Fruit fly (Drosophila melanogaster) whole organism, embryonic: ENCODE data around the gene CG43638.

ENCODE experiments used
- Ada2b ChIP-seq: fragments of 200-800 bp; sonication (Bioruptor generic); IDR thresholded peaks from 2 replicates; pipeline ENCODE4 v1.3.6; 2022; ENCODE audit warnings: missing biosample characterization, missing genetic modification characterization
- Awh ChIP-seq: fragments of 200-800 bp; sonication (Bioruptor generic); IDR thresholded peaks from 2 replicates; pipeline ENCODE4, ENCODE4 v1.3.6; 2022; ENCODE audit warnings: missing biosample characterization, missing genetic modification characterization
- CG10431 ChIP-seq: fragments of 200-800 bp; sonication (Bioruptor generic); optimal IDR thresholded peaks from 3 replicates; lab custom pipeline; 2018; ENCODE audit warnings: missing biosample characterization, mild to moderate bottlenecking, missing genetic modification characterization
- CG10543 ChIP-seq: fragments of 200-800 bp; sonication (Bioruptor generic); optimal IDR thresholded peaks from 3 replicates; lab custom pipeline; 2017; ENCODE audit warnings: missing biosample characterization, mild to moderate bottlenecking, missing genetic modification characterization, moderate library complexity
- CG10654 ChIP-seq: fragments of 200-800 bp; sonication (Bioruptor generic); optimal IDR thresholded peaks from 2 replicates; lab custom pipeline; 2016; ENCODE audit warnings: missing biosample characterization, missing genetic modification characterization
- CG12236 ChIP-seq: fragments of 200-800 bp; sonication (Bioruptor generic); optimal IDR thresholded peaks from 2 replicates; lab custom pipeline; 2016; ENCODE audit warnings: missing biosample characterization, missing genetic modification characterization
- CG13296 ChIP-seq: fragments of 200-800 bp; sonication (Bioruptor generic); optimal IDR thresholded peaks from 3 replicates; lab custom pipeline; 2018; ENCODE audit warnings: missing biosample characterization, mild to moderate bottlenecking, missing genetic modification characterization
- CG15269 ChIP-seq: fragments of 200-800 bp; sonication (Bioruptor generic); optimal IDR thresholded peaks from 2 replicates; lab custom pipeline; 2018; ENCODE audit warnings: missing biosample characterization, mild to moderate bottlenecking, missing genetic modification characterization, moderate library complexity
- CG16815 ChIP-seq: fragments of 200-800 bp; sonication (Bioruptor generic); optimal IDR thresholded peaks from 3 replicates; lab custom pipeline; 2017; ENCODE audit warnings: missing biosample characterization, mild to moderate bottlenecking, missing genetic modification characterization
- CG17829 ChIP-seq: fragments of 200-800 bp; optimal IDR thresholded peaks from 2 replicates; lab custom pipeline; 2019; ENCODE audit warnings: missing biosample characterization, mild to moderate bottlenecking, missing genetic modification characterization, moderate library complexity
- CG18262 ChIP-seq: fragments of 200-800 bp; optimal IDR thresholded peaks from 3 replicates; lab custom pipeline; 2019; ENCODE audit warnings: missing biosample characterization, mild to moderate bottlenecking, missing genetic modification characterization, moderate library complexity
- CG2678 ChIP-seq: fragments of 200-800 bp; sonication (Bioruptor generic); optimal IDR thresholded peaks from 3 replicates; lab custom pipeline; 2019; ENCODE audit warnings: missing biosample characterization, mild to moderate bottlenecking, missing genetic modification characterization, moderate library complexity
- CG3281 ChIP-seq: fragments of 200-800 bp; sonication (Bioruptor generic); optimal IDR thresholded peaks from 3 replicates; lab custom pipeline; 2017; ENCODE audit warnings: missing biosample characterization, mild to moderate bottlenecking, missing genetic modification characterization
- CG3726 ChIP-seq: fragments of 200-800 bp; sonication (Bioruptor generic); IDR thresholded peaks from 3 replicates; pipeline ENCODE4, ENCODE4 v1.3.6; 2022; ENCODE audit warnings: missing biosample characterization, missing genetic modification characterization
- CG4617 ChIP-seq: fragments of 200-800 bp; sonication (Bioruptor generic); optimal IDR thresholded peaks from 3 replicates; lab custom pipeline; 2016; ENCODE audit warnings: missing biosample characterization, missing genetic modification characterization, borderline replicate concordance
- CG7556 ChIP-seq: fragments of 200-800 bp; sonication (Bioruptor generic); optimal IDR thresholded peaks from 2 replicates; lab custom pipeline; 2017; ENCODE audit warnings: missing biosample characterization, mild to moderate bottlenecking, missing genetic modification characterization
- CG8089 ChIP-seq: fragments of 200-800 bp; sonication (Bioruptor generic); optimal IDR thresholded peaks from 3 replicates; lab custom pipeline; 2016; ENCODE audit warnings: missing biosample characterization, missing genetic modification characterization
- CG8281 ChIP-seq: fragments of 200-800 bp; sonication (Bioruptor generic); optimal IDR thresholded peaks from 2 replicates; lab custom pipeline; 2018; ENCODE audit warnings: missing biosample characterization, mild to moderate bottlenecking, missing genetic modification characterization, moderate library complexity
- CG9437 ChIP-seq: fragments of 200-800 bp; sonication (Bioruptor generic); optimal IDR thresholded peaks from 2 replicates; lab custom pipeline; 2018; ENCODE audit warnings: missing biosample characterization, mild to moderate bottlenecking, missing genetic modification characterization
- CoRest ChIP-seq: fragments of 200-800 bp; sonication (Bioruptor generic); optimal IDR thresholded peaks from 3 replicates; lab custom pipeline; 2018; ENCODE audit warnings: missing biosample characterization, mild to moderate bottlenecking, missing genetic modification characterization, moderate library complexity
- Dbx ChIP-seq: fragments of 200-800 bp; sonication (Bioruptor generic); IDR thresholded peaks from 3 replicates; pipeline ENCODE4 v1.3.6; 2022; ENCODE audit warnings: missing biosample characterization, missing genetic modification characterization
- Deaf1 ChIP-seq: fragments of 200-800 bp; optimal IDR thresholded peaks from 3 replicates; lab custom pipeline; 2019; ENCODE audit warnings: missing biosample characterization, mild to moderate bottlenecking, missing genetic modification characterization, moderate library complexity
- GATAe ChIP-seq: fragments of 200-800 bp; sonication (Bioruptor generic); conservative IDR thresholded peaks from 2 replicates; pipeline ENCODE4 v1.3.6; 2022; ENCODE audit warnings: missing biosample characterization, missing genetic modification characterization
- Lim3 ChIP-seq: fragments of 200-800 bp; sonication (Bioruptor generic); IDR thresholded peaks from 2 replicates; pipeline ENCODE4 v1.3.6; 2022; ENCODE audit warnings: missing biosample characterization, missing genetic modification characterization
- MTF-1 ChIP-seq: fragments of 200-800 bp; sonication (Bioruptor generic); optimal IDR thresholded peaks from 2 replicates; lab custom pipeline; 2018; ENCODE audit warnings: missing biosample characterization, mild to moderate bottlenecking, missing genetic modification characterization, borderline replicate concordance
- Pdp1 ChIP-seq, 2 experiments: fragments of 200-800 bp; sonication (Bioruptor generic); optimal IDR thresholded peaks; 3 replicates each; lab custom pipeline; 2016; ENCODE audit warnings: missing biosample characterization in 2 of 2, missing genetic modification characterization in 2 of 2, mild to moderate bottlenecking in 1 of 2, moderate library complexity in 1 of 2
- Ravus ChIP-seq: fragments of 200-800 bp; sonication (Bioruptor generic); IDR thresholded peaks from 2 replicates; pipeline ENCODE4 v1.3.6; 2022; ENCODE audit warnings: missing biosample characterization, missing genetic modification characterization
- Scr ChIP-seq: fragments of 200-800 bp; sonication (Bioruptor generic); IDR thresholded peaks from 2 replicates; pipeline ENCODE4 v1.3.6; 2022; ENCODE audit warnings: missing biosample characterization, missing genetic modification characterization; ENCODE audit not compliant: partially characterized antibody
- al ChIP-seq: fragments of 200-800 bp; sonication (Bioruptor generic); IDR thresholded peaks from 2 replicates; pipeline ENCODE4 v1.3.6; 2022; ENCODE audit warnings: missing biosample characterization, missing genetic modification characterization
- cg ChIP-seq: fragments of 200-800 bp; sonication (Bioruptor generic); optimal IDR thresholded peaks from 3 replicates; lab custom pipeline; 2019; ENCODE audit warnings: missing biosample characterization, mild to moderate bottlenecking, missing genetic modification characterization, moderate library complexity
- chinmo ChIP-seq: fragments of 200-800 bp; sonication (Bioruptor generic); IDR thresholded peaks from 4 replicates; pipeline ENCODE4 v1.3.6; 2022; ENCODE audit warnings: missing biosample characterization, missing genetic modification characterization; ENCODE audit not compliant: partially characterized antibody
- ci ChIP-seq: fragments of 200-800 bp; sonication (Bioruptor generic); IDR thresholded peaks from 3 replicates; pipeline ENCODE4 v1.3.6; 2022; ENCODE audit warnings: missing biosample characterization, missing genetic modification characterization
- crol ChIP-seq: fragments of 200-800 bp; sonication (Bioruptor generic); IDR thresholded peaks from 2 replicates; pipeline ENCODE4 v1.3.6; 2022; ENCODE audit warnings: missing biosample characterization, missing genetic modification characterization
- cwo ChIP-seq: fragments of 200-800 bp; sonication (Bioruptor generic); optimal IDR thresholded peaks from 3 replicates; lab custom pipeline; 2017; ENCODE audit warnings: missing biosample characterization, missing genetic modification characterization, mild to moderate bottlenecking, moderate library complexity, missing genetic modification reagents
- dan ChIP-seq: fragments of 200-800 bp; sonication (Bioruptor generic); IDR thresholded peaks from 2 replicates; pipeline ENCODE4 v1.3.6; 2022; ENCODE audit warnings: missing biosample characterization, missing genetic modification characterization
- gcm2 ChIP-seq: fragments of 200-800 bp; sonication (Bioruptor generic); optimal IDR thresholded peaks from 2 replicates; lab custom pipeline; 2016; ENCODE audit warnings: missing biosample characterization, missing genetic modification characterization
- gro ChIP-seq: fragments of 200-800 bp; sonication (Bioruptor generic); optimal IDR thresholded peaks from 2 replicates; lab custom pipeline; 2016; ENCODE audit warnings: missing biosample characterization, missing genetic modification characterization
- nerfin-2 ChIP-seq: fragments of 200-800 bp; sonication (Bioruptor generic); IDR thresholded peaks from 2 replicates; pipeline ENCODE4 v1.3.6; 2022; ENCODE audit warnings: missing biosample characterization, missing genetic modification characterization; ENCODE audit not compliant: partially characterized antibody
- nmo ChIP-seq: fragments of 200-800 bp; sonication (Bioruptor generic); optimal IDR thresholded peaks from 2 replicates; lab custom pipeline; 2018; ENCODE audit warnings: missing biosample characterization, mild to moderate bottlenecking, missing genetic modification characterization, moderate library complexity
- oc ChIP-seq: fragments of 200-800 bp; sonication (Bioruptor generic); optimal IDR thresholded peaks from 2 replicates; lab custom pipeline; 2018; ENCODE audit warnings: missing biosample characterization, mild to moderate bottlenecking, missing genetic modification characterization, moderate library complexity
- org-1 ChIP-seq: fragments of 200-800 bp; sonication (Bioruptor generic); optimal IDR thresholded peaks from 2 replicates; lab custom pipeline; 2017; ENCODE audit warnings: missing biosample characterization, missing genetic modification characterization
- pnt ChIP-seq: fragments of 200-800 bp; sonication (Bioruptor generic); optimal IDR thresholded peaks from 3 replicates; lab custom pipeline; 2016; ENCODE audit warnings: missing biosample characterization, missing genetic modification characterization
- repo ChIP-seq: fragments of 200-800 bp; sonication (Bioruptor generic); optimal IDR thresholded peaks from 2 replicates; lab custom pipeline; 2016; ENCODE audit warnings: missing biosample characterization, missing genetic modification characterization
- slbo ChIP-seq: fragments of 200-800 bp; sonication (Bioruptor generic); IDR thresholded peaks from 2 replicates; pipeline ENCODE4 v1.3.6; 2022; ENCODE audit warnings: missing biosample characterization, missing genetic modification characterization
- trem ChIP-seq: fragments of 200-800 bp; optimal IDR thresholded peaks from 3 replicates; lab custom pipeline; 2019; ENCODE audit warnings: missing biosample characterization, mild to moderate bottlenecking, missing genetic modification characterization, moderate library complexity
- unpg ChIP-seq: fragments of 200-800 bp; sonication (Bioruptor generic); optimal IDR thresholded peaks from 3 replicates; lab custom pipeline; 2018; ENCODE audit warnings: missing biosample characterization, mild to moderate bottlenecking, missing genetic modification characterization, moderate library complexity
- zen ChIP-seq: fragments of 200-800 bp; sonication (Bioruptor generic); optimal IDR thresholded peaks from 3 replicates; lab custom pipeline; 2018; ENCODE audit warnings: missing biosample characterization, mild to moderate bottlenecking, missing genetic modification characterization, moderate library complexity
- zfh2 ChIP-seq: fragments of 200-800 bp; sonication (Bioruptor generic); optimal IDR thresholded peaks from 2 replicates; lab custom pipeline; 2016; ENCODE audit warnings: missing biosample characterization, missing genetic modification characterization

The CG43638 gene

DNA sequence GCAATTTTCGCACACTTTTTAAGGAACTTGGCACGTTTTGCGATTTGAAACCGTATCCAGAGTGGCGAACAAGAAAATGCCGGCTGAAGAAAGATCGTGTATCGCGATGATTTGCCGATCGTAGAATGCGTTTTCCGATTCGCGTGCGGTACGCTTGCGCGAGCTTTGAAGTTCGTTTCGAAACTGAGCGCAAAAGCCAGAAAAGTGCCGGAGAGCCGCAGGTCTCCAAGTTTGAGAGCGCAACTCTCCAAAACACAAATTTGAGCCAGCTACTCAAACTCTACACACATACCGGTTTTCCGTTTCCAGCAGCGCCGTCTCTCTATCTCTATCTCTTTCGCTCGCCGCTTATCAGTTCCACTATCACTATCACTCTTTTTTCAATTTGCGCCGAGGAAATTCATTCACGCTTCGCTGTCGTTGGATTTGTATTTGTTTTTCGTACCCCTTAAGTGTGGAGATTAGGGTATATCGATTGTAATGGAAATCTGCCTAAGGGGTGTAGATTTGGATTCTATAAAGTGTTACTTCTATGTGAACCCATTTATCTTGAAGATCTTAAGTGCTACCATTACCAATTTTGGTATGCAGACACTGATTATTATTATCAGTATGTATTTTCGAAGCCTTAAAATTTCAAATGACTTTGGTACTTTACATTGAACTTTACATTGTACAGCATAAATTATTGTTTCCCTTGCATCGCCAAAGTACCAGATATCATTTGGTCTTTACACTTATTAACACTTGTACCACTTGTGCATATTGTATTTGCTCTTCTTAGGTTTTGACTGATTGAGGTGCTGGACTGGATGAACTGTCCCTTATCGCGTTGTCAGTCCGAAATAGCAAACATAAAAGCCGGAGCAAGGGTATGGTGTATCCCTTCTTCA, 12.2 kb downstream of the CG43638 start (continued):
- peak; percentile 24 for TF ChIP-seq gcm2 (GFP tag; lab: Kevin White, UChicago)
- peak; percentile 75 for TF ChIP-seq CG9437 (GFP tag; lab: Kevin White, UChicago)
- TF ChIP-seq CG4617 (GFP tag; lab: Kevin White, UChicago) = no peak
- no peak for TF ChIP-seq MTF-1
- peak; percentile 44 for TF ChIP-seq zen
- TF ChIP-seq org-1 (GFP tag; lab: Kevin White, UChicago) = peak; percentile 77
- TF ChIP-seq CG2678 (tag; lab: Kevin White, UChicago) = peak; percentile 80
- peak; percentile 21; the same call in 1 of the 2 replicates for TF ChIP-seq al (GFP tag; lab: Robert Waterston, UW)
- TF ChIP-seq CG8089 (GFP tag; lab: Kevin White, UChicago) = peak; percentile 60
- peak; percentile 85 for TF ChIP-seq CG7556
- TF ChIP-seq trem (tag; lab: Kevin White, UChicago) = peak; percentile 31
- TF ChIP-seq dan (GFP tag; lab: Robert Waterston, UW) = 0 out of 2 replicates have a peak, but pooled peaks have one; percentile 30
- peak; percentile 88 for TF ChIP-seq CG18262 (tag; lab: Kevin White, UChicago)
- peak; percentile 23 for TF ChIP-seq zfh2 (GFP tag; lab: Kevin White, UChicago)
- peak; percentile 68 for TF ChIP-seq unpg (GFP tag; lab: Kevin White, UChicago)
- peak; percentile 74 for TF ChIP-seq CG3281 (GFP tag; lab: Kevin White, UChicago)
- TF ChIP-seq CG3726 (GFP tag; lab: Robert Waterston, UW) = peak; percentile 60; the same call in 1 of the 3 replicates
- TF ChIP-seq CG10431 = no peak
- TF ChIP-seq Ada2b (GFP tag; lab: Robert Waterston, UW) = no peak
- peak; percentile 70 for TF ChIP-seq pnt (GFP tag; lab: Kevin White, UChicago)
- peak; percentile 27; the same call in 1 of the 2 replicates for TF ChIP-seq Scr (GFP tag; lab: Robert Waterston, UW)
- TF ChIP-seq Ravus (GFP tag; lab: Robert Waterston, UW) = peak; percentile 12
- TF ChIP-seq CG8281 (tag; lab: Kevin White, UChicago) = no peak
- no peak for TF ChIP-seq cg (GFP tag; lab: Kevin White, UChicago)
- peak; percentile 42 for TF ChIP-seq slbo (GFP tag; lab: Robert Waterston, UW)
- TF ChIP-seq repo = peak; percentile 53
- TF ChIP-seq CG16815 = peak; percentile 64
- peak; percentile 32 for TF ChIP-seq CG10654
- peak; percentile 72 for TF ChIP-seq cwo
- 0 out of 3 replicates have a peak, but pooled peaks have one; percentile 19 for TF ChIP-seq Dbx (GFP tag; lab: Robert Waterston, UW)
- no peak for TF ChIP-seq nerfin-2 (GFP tag; lab: Robert Waterston, UW)

DNA sequence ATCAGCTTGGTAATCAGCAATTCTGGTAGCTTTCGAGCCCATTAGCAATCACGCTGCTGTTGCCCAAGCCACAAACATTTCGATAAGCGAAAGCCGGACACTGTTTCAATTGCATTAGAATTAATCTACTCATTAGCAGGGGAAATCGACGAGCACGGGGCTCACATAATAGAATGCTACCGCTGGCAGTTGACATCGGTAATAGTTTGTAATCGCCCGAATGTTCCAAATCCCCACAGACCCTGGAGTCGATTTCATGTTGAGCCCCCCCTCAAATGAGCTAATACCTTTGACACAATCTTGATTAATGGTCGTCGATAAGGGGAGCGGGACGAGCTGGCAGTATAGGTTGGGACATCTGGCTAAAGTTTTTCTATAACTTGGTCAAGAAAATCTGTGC, 13.2 kb downstream of the CG43638 start:
- TF ChIP-seq Awh (GFP tag; lab: Robert Waterston, UW) (0 out of 2 replicates have a peak, but pooled peaks have one; percentile 38), Deaf1 (tag; lab: Kevin White, UChicago) (no peak), CG12236 (GFP tag; lab: Kevin White, UChicago) (no peak), nmo (GFP tag; lab: Kevin White, UChicago) (no peak), GATAe (GFP tag; lab: Robert Waterston, UW) (peak; percentile 20), oc (tag; lab: Kevin White, UChicago) (peak; percentile 53), ci (GFP tag; lab: Robert Waterston, UW) (0 out of 3 replicates have a peak, but pooled peaks have one; percentile 12), CG13296 (GFP tag; lab: Kevin White, UChicago) (peak; percentile 21), Lim3 (GFP tag; lab: Robert Waterston, UW) (peak; percentile 47; the same call in 1 of the 2 replicates), CG17829 (tag; lab: Kevin White, UChicago) (no peak), Pdp1 (GFP tag; optimal IDR thresholded peaks at IDR 0.05; lab: Kevin White, UChicago) (peak in 1 of 2 experiments; percentile 94), crol (GFP tag; lab: Robert Waterston, UW) (peak; percentile 81), CG15269 (tag; lab: Kevin White, UChicago) (peak; percentile 6), chinmo (GFP tag; lab: Robert Waterston, UW) (peak; percentile 72; the same call in 1 of the 4 replicates), CG10543 (GFP tag; lab: Kevin White, UChicago) (peak; percentile 63), gro (peak; percentile 11), CoRest (no peak)
